Fruit fly (Drosophila melanogaster) whole organism, embryonic: Measurements from ENCODE around the gene Pss.

Experiments
- Abd-B ChIP-seq: fragments of 200-800 bp; sonication (Bioruptor generic); optimal IDR thresholded peaks from 2 replicates; lab custom pipeline; 2018; ENCODE audit warnings: missing biosample characterization, mild to moderate bottlenecking, missing genetic modification characterization, moderate library complexity
- Ada2b ChIP-seq: fragments of 200-800 bp; sonication (Bioruptor generic); IDR thresholded peaks from 2 replicates; pipeline ENCODE4 v1.3.6; 2022; ENCODE audit warnings: missing biosample characterization, missing genetic modification characterization
- CG10366 ChIP-seq: fragments of 200-800 bp; sonication (Bioruptor generic); IDR thresholded peaks from 2 replicates; pipeline ENCODE4 v1.3.6; 2022; ENCODE audit warnings: missing biosample characterization, missing genetic modification characterization
- CG10431 ChIP-seq: fragments of 200-800 bp; sonication (Bioruptor generic); optimal IDR thresholded peaks from 3 replicates; lab custom pipeline; 2018; ENCODE audit warnings: missing biosample characterization, mild to moderate bottlenecking, missing genetic modification characterization
- CG11085 ChIP-seq: fragments of 200-800 bp; sonication (Bioruptor generic); IDR thresholded peaks from 2 replicates; pipeline ENCODE4 v1.3.6; 2022; ENCODE audit warnings: missing biosample characterization, missing genetic modification characterization
- CG1233 ChIP-seq: fragments of 200-800 bp; sonication (Bioruptor generic); optimal IDR thresholded peaks from 4 replicates; lab custom pipeline; 2018; ENCODE audit warnings: missing biosample characterization, mild to moderate bottlenecking, missing genetic modification characterization
- CG13123 ChIP-seq: fragments of 200-800 bp; sonication (Bioruptor generic); optimal IDR thresholded peaks from 2 replicates; lab custom pipeline; 2016; ENCODE audit warnings: missing biosample characterization, missing genetic modification characterization
- CG13424 ChIP-seq: fragments of 200-800 bp; sonication (Bioruptor generic); optimal IDR thresholded peaks from 2 replicates; lab custom pipeline; 2019; ENCODE audit warnings: missing biosample characterization, mild to moderate bottlenecking, missing genetic modification characterization, moderate library complexity
- CG13894 ChIP-seq: fragments of 200-800 bp; sonication (Bioruptor generic); optimal IDR thresholded peaks from 3 replicates; lab custom pipeline; 2018; ENCODE audit warnings: missing biosample characterization, mild to moderate bottlenecking, missing genetic modification characterization, moderate library complexity
- CG16813 ChIP-seq: fragments of 200-800 bp; sonication (Bioruptor generic); IDR thresholded peaks from 3 replicates; pipeline ENCODE4 v1.3.6; 2022; ENCODE audit warnings: missing biosample characterization, missing genetic modification characterization; ENCODE audit not compliant: partially characterized antibody
- CG17361 ChIP-seq: fragments of 200-800 bp; sonication (Bioruptor generic); IDR thresholded peaks from 3 replicates; pipeline ENCODE4 v1.3.6; 2022; ENCODE audit warnings: missing biosample characterization, missing genetic modification characterization
- CG17385 ChIP-seq: fragments of 200-800 bp; sonication (Bioruptor generic); optimal IDR thresholded peaks from 3 replicates; lab custom pipeline; 2018; ENCODE audit warnings: missing biosample characterization, mild to moderate bottlenecking, missing genetic modification characterization
- CG1832 ChIP-seq: fragments of 200-800 bp; sonication (Bioruptor generic); optimal IDR thresholded peaks from 2 replicates; lab custom pipeline; 2017; ENCODE audit warnings: missing biosample characterization, mild to moderate bottlenecking, missing genetic modification characterization, inconsistent platforms
- CG2120 ChIP-seq: fragments of 200-800 bp; sonication (Bioruptor generic); optimal IDR thresholded peaks from 3 replicates; lab custom pipeline; 2016; ENCODE audit warnings: missing biosample characterization, missing genetic modification characterization
- CG2129 ChIP-seq: fragments of 200-800 bp; sonication (Bioruptor generic); IDR thresholded peaks from 2 replicates; pipeline ENCODE4 v1.3.6; 2022; ENCODE audit warnings: missing biosample characterization, missing genetic modification characterization; ENCODE audit not compliant: partially characterized antibody
- CG33557 ChIP-seq: fragments of 200-800 bp; sonication (Bioruptor generic); optimal IDR thresholded peaks from 2 replicates; lab custom pipeline; 2019; ENCODE audit warnings: missing biosample characterization, mild to moderate bottlenecking, missing genetic modification characterization, moderate library complexity
- CG7372 ChIP-seq: fragments of 200-800 bp; sonication (Bioruptor generic); IDR thresholded peaks from 2 replicates; pipeline ENCODE4 v1.3.6; 2022; ENCODE audit warnings: missing biosample characterization, missing genetic modification characterization
- CG8281 ChIP-seq: fragments of 200-800 bp; sonication (Bioruptor generic); optimal IDR thresholded peaks from 2 replicates; lab custom pipeline; 2018; ENCODE audit warnings: missing biosample characterization, mild to moderate bottlenecking, missing genetic modification characterization, moderate library complexity
- CG9932 ChIP-seq: fragments of 200-800 bp; sonication (Bioruptor generic); IDR thresholded peaks from 2 replicates; pipeline ENCODE4 v1.3.6; 2022; ENCODE audit warnings: missing biosample characterization, missing genetic modification characterization
- CoRest ChIP-seq: fragments of 200-800 bp; sonication (Bioruptor generic); optimal IDR thresholded peaks from 3 replicates; lab custom pipeline; 2018; ENCODE audit warnings: missing biosample characterization, mild to moderate bottlenecking, missing genetic modification characterization, moderate library complexity
- E2f1 ChIP-seq: fragments of 200-800 bp; sonication (Bioruptor generic); IDR thresholded peaks from 2 replicates; pipeline ENCODE4 v1.3.6; 2022; ENCODE audit warnings: missing biosample characterization, missing genetic modification characterization
- GATAe ChIP-seq: fragments of 200-800 bp; sonication (Bioruptor generic); conservative IDR thresholded peaks from 2 replicates; pipeline ENCODE4 v1.3.6; 2022; ENCODE audit warnings: missing biosample characterization, missing genetic modification characterization
- Gsc ChIP-seq: fragments of 200-800 bp; sonication (Bioruptor generic); IDR thresholded peaks from 2 replicates; pipeline ENCODE4 v1.3.6; 2022; ENCODE audit warnings: missing biosample characterization, missing genetic modification characterization
- Gug ChIP-seq: fragments of 200-800 bp; sonication (Bioruptor generic); IDR thresholded peaks from 4 replicates; pipeline ENCODE4 v1.3.6; 2022; ENCODE audit warnings: missing biosample characterization, missing genetic modification characterization
- HHEX ChIP-seq: fragments of 200-800 bp; sonication (Bioruptor generic); optimal IDR thresholded peaks from 3 replicates; lab custom pipeline; 2017; ENCODE audit warnings: missing biosample characterization, mild to moderate bottlenecking, missing genetic modification characterization, missing genetic modification reagents
- Hr39 ChIP-seq: fragments of >200 bp; optimal IDR thresholded peaks from 2 replicates; lab custom pipeline; 2017
- MTF-1 ChIP-seq: fragments of 200-800 bp; sonication (Bioruptor generic); optimal IDR thresholded peaks from 2 replicates; lab custom pipeline; 2018; ENCODE audit warnings: missing biosample characterization, mild to moderate bottlenecking, missing genetic modification characterization, borderline replicate concordance
- Max ChIP-seq: fragments of 200-800 bp; sonication (Bioruptor generic); optimal IDR thresholded peaks from 2 replicates; lab custom pipeline; 2016; ENCODE audit warnings: missing biosample characterization, mild to moderate bottlenecking, missing genetic modification characterization
- NK7.1 ChIP-seq: fragments of 200-800 bp; sonication (Bioruptor generic); optimal IDR thresholded peaks from 3 replicates; lab custom pipeline; 2016; ENCODE audit warnings: missing biosample characterization, missing genetic modification characterization
- Oli ChIP-seq: fragments of 200-800 bp; sonication (Bioruptor generic); optimal IDR thresholded peaks from 2 replicates; lab custom pipeline; 2018; ENCODE audit warnings: missing biosample characterization, mild to moderate bottlenecking, missing genetic modification characterization, moderate library complexity
- Rfx ChIP-seq: fragments of 200-800 bp; sonication (Bioruptor generic); IDR thresholded peaks from 2 replicates; pipeline ENCODE4 v1.3.6; 2022; ENCODE audit warnings: missing biosample characterization, missing genetic modification characterization
- amos ChIP-seq: fragments of 200-800 bp; sonication (Bioruptor generic); IDR thresholded peaks from 2 replicates; pipeline ENCODE4 v1.3.6; 2022; ENCODE audit warnings: missing biosample characterization, missing genetic modification characterization; ENCODE audit not compliant: partially characterized antibody
- cad ChIP-seq: fragments of >200 bp; optimal IDR thresholded peaks from 2 replicates; lab custom pipeline; 2017; ENCODE audit warnings: missing biosample characterization, missing genetic modification characterization
- cwo ChIP-seq: fragments of 200-800 bp; sonication (Bioruptor generic); optimal IDR thresholded peaks from 3 replicates; lab custom pipeline; 2017; ENCODE audit warnings: missing biosample characterization, missing genetic modification characterization, mild to moderate bottlenecking, moderate library complexity, missing genetic modification reagents
- emc ChIP-seq: fragments of 200-800 bp; sonication (Bioruptor generic); optimal IDR thresholded peaks from 2 replicates; lab custom pipeline; 2016; ENCODE audit warnings: missing biosample characterization, missing genetic modification characterization
- fd96Cb ChIP-seq: fragments of 200-800 bp; sonication (Bioruptor generic); optimal IDR thresholded peaks from 2 replicates; lab custom pipeline; 2018; ENCODE audit warnings: missing biosample characterization, mild to moderate bottlenecking, missing genetic modification characterization, moderate library complexity
- gce ChIP-seq: fragments of 200-800 bp; sonication (Bioruptor generic); IDR thresholded peaks from 3 replicates; pipeline ENCODE4 v1.3.6; 2022; ENCODE audit warnings: missing biosample characterization, missing genetic modification characterization
- gsb ChIP-seq: fragments of 200-800 bp; sonication (Bioruptor generic); IDR thresholded peaks from 2 replicates; pipeline ENCODE4 v1.3.6; 2022; ENCODE audit warnings: missing biosample characterization, missing genetic modification characterization
- hb ChIP-seq: fragments of 200-800 bp; sonication (Bioruptor generic); IDR thresholded peaks from 3 replicates; pipeline ENCODE4 v1.3.6; 2022; ENCODE audit warnings: missing biosample characterization, missing genetic modification characterization; ENCODE audit not compliant: partially characterized antibody
- hbn ChIP-seq: fragments of 200-800 bp; sonication (Bioruptor generic); IDR thresholded peaks from 2 replicates; pipeline ENCODE4 v1.3.6; 2022; ENCODE audit warnings: missing biosample characterization, missing genetic modification characterization; ENCODE audit not compliant: partially characterized antibody
- ind ChIP-seq: fragments of 200-800 bp; sonication (Bioruptor generic); optimal IDR thresholded peaks from 3 replicates; lab custom pipeline; 2016; ENCODE audit warnings: missing biosample characterization, missing genetic modification characterization
- inv ChIP-seq: fragments of 200-800 bp; sonication (Bioruptor generic); IDR thresholded peaks from 2 replicates; pipeline ENCODE4 v1.3.6; 2022; ENCODE audit warnings: missing biosample characterization, missing genetic modification characterization; ENCODE audit not compliant: partially characterized antibody
- pan ChIP-seq, 4 experiments: fragments of >200 bp in 3 of 4; fragments of 200-800 bp in 1 of 4; sonication (Bioruptor generic) in 1 of 4; optimal IDR thresholded peaks in 3 of 4; IDR thresholded peaks in 1 of 4; 2 replicates each; pipeline versions ENCODE4 v1.3.6 to Lab custom; 2017 to 2022; ENCODE audit warnings: missing biosample characterization in 2 of 4, missing genetic modification characterization in 2 of 4, mixed read lengths in 1 of 4
- phol ChIP-seq: fragments of 200-800 bp; sonication (Bioruptor generic); optimal IDR thresholded peaks from 3 replicates; lab custom pipeline; 2018; ENCODE audit warnings: missing biosample characterization, mild to moderate bottlenecking, missing genetic modification characterization, moderate library complexity
- sens ChIP-seq: fragments of 200-800 bp; sonication (Bioruptor generic); peaks from one replicate; lab custom pipeline; 2016; ENCODE audit warnings: missing biosample characterization, missing genetic modification characterization
- sug ChIP-seq: fragments of 200-800 bp; optimal IDR thresholded peaks from 2 replicates; lab custom pipeline; 2019; ENCODE audit warnings: missing biosample characterization, mild to moderate bottlenecking, missing genetic modification characterization, moderate library complexity
- tap ChIP-seq: fragments of 200-800 bp; optimal IDR thresholded peaks from 3 replicates; lab custom pipeline; 2019; ENCODE audit warnings: missing biosample characterization, mild to moderate bottlenecking, missing genetic modification characterization, moderate library complexity
- toy ChIP-seq: fragments of 200-800 bp; sonication (Bioruptor generic); IDR thresholded peaks from 2 replicates; pipeline ENCODE4 v1.3.6; 2022; ENCODE audit warnings: missing biosample characterization, missing genetic modification characterization
- usp ChIP-seq: fragments of >200 bp; optimal IDR thresholded peaks from 2 replicates; lab custom pipeline; 2017; ENCODE audit warnings: missing biosample characterization, missing genetic modification characterization
- vvl ChIP-seq: fragments of 200-800 bp; sonication (Bioruptor generic); IDR thresholded peaks from 2 replicates; pipeline ENCODE4 v1.3.6; 2022; ENCODE audit warnings: missing biosample characterization, missing genetic modification characterization
- yki ChIP-seq: fragments of >200 bp; optimal IDR thresholded peaks from 3 replicates; lab custom pipeline; 2018
- z ChIP-seq: fragments of 200-800 bp; sonication (Bioruptor generic); IDR thresholded peaks from 3 replicates; pipeline ENCODE4 v1.3.6; 2022; ENCODE audit warnings: missing biosample characterization, missing genetic modification characterization

The Pss gene

dm6 chr3L:20494780-20495591, 31.0 kb downstream of the Pss start, which contains the start of gene ZnT77C (continued):
- TF ChIP-seq cad (GFP tag; lab: Kevin White, UChicago): no peak
- no peak for TF ChIP-seq CG9932 (GFP tag; lab: Robert Waterston, UW)
- no peak for TF ChIP-seq CG16813
- no peak for TF ChIP-seq CG17385
- no peak for TF ChIP-seq Rfx (GFP tag; lab: Robert Waterston, UW)
- no peak for TF ChIP-seq sug (tag; lab: Kevin White, UChicago)
- TF ChIP-seq E2f1 (GFP tag; lab: Robert Waterston, UW): no peak
- TF ChIP-seq Gsc (GFP tag; lab: Robert Waterston, UW): no peak
- no peak for TF ChIP-seq yki (lab: Kevin White, UChicago)
- no peak for TF ChIP-seq Gug (GFP tag; lab: Robert Waterston, UW)
- TF ChIP-seq phol: peak; percentile 27
- TF ChIP-seq ind (GFP tag; lab: Kevin White, UChicago): no peak
- TF ChIP-seq toy (GFP tag; lab: Robert Waterston, UW): no peak
- no peak for TF ChIP-seq CG7372 (GFP tag; lab: Robert Waterston, UW)
- TF ChIP-seq CG2129 (GFP tag; lab: Robert Waterston, UW): no peak
- TF ChIP-seq GATAe (GFP tag; lab: Robert Waterston, UW): no peak
- no peak for TF ChIP-seq vvl (GFP tag; lab: Robert Waterston, UW)
- TF ChIP-seq fd96Cb (tag; lab: Kevin White, UChicago): no peak
- no peak for TF ChIP-seq NK7.1 (GFP tag; lab: Kevin White, UChicago)
- no peak for TF ChIP-seq z (GFP tag; lab: Robert Waterston, UW)
- no peak for TF ChIP-seq emc
- 0 out of 3 replicates have a peak, but pooled peaks have one; percentile 31 for TF ChIP-seq CG17361 (GFP tag; lab: Robert Waterston, UW)
- no peak for TF ChIP-seq hb (GFP tag; lab: Robert Waterston, UW)
- TF ChIP-seq cwo: no peak
- TF ChIP-seq gsb (GFP tag; lab: Robert Waterston, UW): no peak
- TF ChIP-seq pan (optimal IDR thresholded peaks at IDR 0.05; lab: Kevin White, UChicago): no peak
- no peak for TF ChIP-seq pan (GFP tag; optimal IDR thresholded peaks at IDR 0.05 in 1 of 2, IDR thresholded peaks at IDR 0.05 in 1 of 2)
- no peak for TF ChIP-seq tap
- no peak for TF ChIP-seq CG11085
- peak; percentile 48 for TF ChIP-seq CoRest (tag; lab: Kevin White, UChicago)
- TF ChIP-seq CG13123 (GFP tag; lab: Kevin White, UChicago): no peak
- TF ChIP-seq Hr39 (lab: Kevin White, UChicago): no peak
- no peak for TF ChIP-seq CG10366 (GFP tag; lab: Robert Waterston, UW)
- peak; percentile 90 for TF ChIP-seq CG8281
- TF ChIP-seq CG1832 (GFP tag; lab: Kevin White, UChicago): no peak
- no peak for TF ChIP-seq MTF-1
- TF ChIP-seq amos: peak; percentile 25; the same call in 1 of the 2 replicates
- peak; percentile 70 for TF ChIP-seq sens

DNA sequence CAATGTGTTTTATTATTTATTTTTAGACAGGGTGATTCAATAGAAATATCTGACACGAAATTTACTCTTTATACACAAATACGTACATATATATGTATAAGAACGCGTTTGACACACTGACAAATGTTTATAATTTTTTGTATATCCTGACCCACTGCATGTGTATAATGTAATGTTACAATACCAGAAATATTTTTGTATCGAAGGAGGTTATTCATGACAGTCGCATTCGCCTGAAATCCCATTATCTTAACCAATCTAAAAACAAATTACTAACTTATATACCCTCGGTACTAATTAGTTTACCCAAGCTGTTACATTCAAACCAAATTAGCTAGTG, 31.7 kb downstream of the Pss start:
- TF ChIP-seq CG2120 (GFP tag; lab: Kevin White, UChicago) (peak; percentile 36), gce (GFP tag; lab: Robert Waterston, UW) (no peak), CG13424 (tag; lab: Kevin White, UChicago) (peak; percentile 3), inv (GFP tag; lab: Robert Waterston, UW) (no peak), Ada2b (GFP tag; lab: Robert Waterston, UW) (no peak), usp (GFP tag; lab: Kevin White, UChicago) (no peak), Oli (peak; percentile 5), CG33557 (GFP tag; lab: Kevin White, UChicago) (no peak), HHEX (GFP tag; lab: Kevin White, UChicago) (no peak), CG1233 (GFP tag; lab: Kevin White, UChicago) (no peak), Abd-B (no peak), CG13894 (tag; lab: Kevin White, UChicago) (no peak), CG10431 (GFP tag; lab: Kevin White, UChicago) (no peak), hbn (no peak), Max (GFP tag; lab: Kevin White, UChicago) (no peak)
